Worm (Caenorhabditis elegans): ENCODE measurements around the gene rpt-4.
A peak's percentile ranks its signal among the peaks of the same experiment; 100 is the strongest.

DNA sequence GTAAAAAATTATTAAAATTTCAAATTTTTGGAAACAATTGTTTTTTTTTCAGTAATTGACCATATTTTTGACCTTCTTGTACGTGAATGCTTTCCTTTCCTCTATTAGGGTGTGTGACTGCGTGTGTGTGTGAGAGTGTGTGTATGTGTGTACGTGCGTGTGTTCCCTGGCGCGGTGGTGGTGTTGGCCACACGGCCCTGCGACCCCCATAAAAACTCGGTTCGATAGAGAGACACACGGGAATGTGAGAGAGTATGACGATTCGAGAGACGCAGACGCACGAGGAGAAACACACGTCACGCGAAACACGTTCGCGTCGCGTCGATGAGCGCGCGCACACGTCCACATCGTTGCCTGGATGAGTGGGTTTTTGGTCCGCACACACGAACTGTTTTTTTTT, 27.2 kb downstream of the rpt-4 start:
- TF ChIP-seq unc-39 (tag; optimal IDR thresholded peaks at IDR 0.05): no peak
- TF ChIP-seq elt-1 (tag; optimal IDR thresholded peaks at IDR 0.05): no peak
- TF ChIP-seq ztf-4 (tag; optimal IDR thresholded peaks at IDR 0.05): peak; percentile 46
- no peak for TF ChIP-seq ama-1 (optimal IDR thresholded peaks at IDR 0.05)
- TF ChIP-seq mdl-1 (tag; optimal IDR thresholded peaks at IDR 0.05): peak; percentile 68
- TF ChIP-seq lsy-12 (tag; optimal IDR thresholded peaks at IDR 0.05): peak; percentile 26
- no peak for TF ChIP-seq nhr-76 (tag; optimal IDR thresholded peaks at IDR 0.05)
- TF ChIP-seq tbx-2 (tag; optimal IDR thresholded peaks at IDR 0.05): peak; percentile 42
- TF ChIP-seq nhr-11 (tag; optimal IDR thresholded peaks at IDR 0.05): no peak
- no peak for TF ChIP-seq nhr-77 (tag; optimal IDR thresholded peaks at IDR 0.05)
- no peak for TF ChIP-seq nhr-12 (tag; optimal IDR thresholded peaks at IDR 0.05)
- TF ChIP-seq unc-62 (GFP tag; optimal IDR thresholded peaks at IDR 0.05): no peak
- peak; percentile 75 for TF ChIP-seq nfya-1 (tag; optimal IDR thresholded peaks at IDR 0.05; ENCODE audit: insufficient read depth)
